Fruit fly (Drosophila melanogaster) whole organism, embryonic: ENCODE measurements around the gene CG31743.

Experiments
- CG10959 ChIP-seq: fragments of 200-800 bp; sonication (Bioruptor generic); IDR thresholded peaks from 2 replicates; pipeline ENCODE4 v1.3.6; 2022; ENCODE audit warnings: missing biosample characterization, missing genetic modification characterization
- CG11456 ChIP-seq: fragments of 200-800 bp; sonication (Bioruptor generic); IDR thresholded peaks from 3 replicates; pipeline ENCODE4 v1.3.6; 2022; ENCODE audit warnings: missing biosample characterization, missing genetic modification characterization
- CG12071 ChIP-seq: fragments of 200-800 bp; sonication (Bioruptor generic); optimal IDR thresholded peaks from 3 replicates; lab custom pipeline; 2018; ENCODE audit warnings: missing biosample characterization, mild to moderate bottlenecking, missing genetic modification characterization
- CG12299 ChIP-seq: fragments of 200-800 bp; sonication (Bioruptor generic); optimal IDR thresholded peaks from 2 replicates; lab custom pipeline; 2018; ENCODE audit warnings: missing biosample characterization, mild to moderate bottlenecking, missing genetic modification characterization
- CG12942 ChIP-seq: fragments of 200-800 bp; sonication (Bioruptor generic); optimal IDR thresholded peaks from 3 replicates; lab custom pipeline; 2016; ENCODE audit warnings: missing biosample characterization, missing genetic modification characterization
- CG13123 ChIP-seq: fragments of 200-800 bp; sonication (Bioruptor generic); optimal IDR thresholded peaks from 2 replicates; lab custom pipeline; 2016; ENCODE audit warnings: missing biosample characterization, missing genetic modification characterization
- CG15073 ChIP-seq: fragments of 200-800 bp; sonication (Bioruptor generic); optimal IDR thresholded peaks from 2 replicates; lab custom pipeline; 2016; ENCODE audit warnings: missing biosample characterization, missing genetic modification characterization
- CG16813 ChIP-seq: fragments of 200-800 bp; sonication (Bioruptor generic); IDR thresholded peaks from 3 replicates; pipeline ENCODE4 v1.3.6; 2022; ENCODE audit warnings: missing biosample characterization, missing genetic modification characterization; ENCODE audit not compliant: partially characterized antibody
- CG16815 ChIP-seq: fragments of 200-800 bp; sonication (Bioruptor generic); optimal IDR thresholded peaks from 3 replicates; lab custom pipeline; 2017; ENCODE audit warnings: missing biosample characterization, mild to moderate bottlenecking, missing genetic modification characterization
- CG2712 ChIP-seq: fragments of 200-800 bp; optimal IDR thresholded peaks from 3 replicates; lab custom pipeline; 2019; ENCODE audit warnings: missing biosample characterization, mild to moderate bottlenecking, missing genetic modification characterization, moderate library complexity
- CG30431 ChIP-seq: fragments of 200-800 bp; sonication (Bioruptor generic); optimal IDR thresholded peaks from 2 replicates; lab custom pipeline; 2017; ENCODE audit warnings: missing biosample characterization, missing genetic modification characterization
- CG31365 ChIP-seq: fragments of 200-800 bp; sonication (Bioruptor generic); optimal IDR thresholded peaks from 2 replicates; lab custom pipeline; 2018; ENCODE audit warnings: missing biosample characterization, mild to moderate bottlenecking, missing genetic modification characterization
- CG31441 ChIP-seq: fragments of 200-800 bp; sonication (Bioruptor generic); IDR thresholded peaks from 2 replicates; pipeline ENCODE4 v1.3.6; 2022; ENCODE audit warnings: missing biosample characterization, missing genetic modification characterization
- CG3407 ChIP-seq: fragments of 200-800 bp; sonication (Bioruptor generic); optimal IDR thresholded peaks from 2 replicates; lab custom pipeline; 2018; ENCODE audit warnings: missing biosample characterization, mild to moderate bottlenecking, missing genetic modification characterization
- CG5953 ChIP-seq: fragments of 200-800 bp; sonication (Bioruptor generic); IDR thresholded peaks from 2 replicates; pipeline ENCODE4 v1.3.6; 2022; ENCODE audit warnings: missing biosample characterization, missing genetic modification characterization
- CG6791 ChIP-seq: fragments of 200-800 bp; sonication (Bioruptor generic); IDR thresholded peaks from 3 replicates; pipeline ENCODE4 v1.3.6; 2022; ENCODE audit warnings: missing biosample characterization, missing genetic modification characterization; ENCODE audit not compliant: partially characterized antibody
- CG6813 ChIP-seq: fragments of 200-800 bp; sonication (Bioruptor generic); optimal IDR thresholded peaks from 2 replicates; lab custom pipeline; 2017; ENCODE audit warnings: missing biosample characterization, missing genetic modification characterization, mild to moderate bottlenecking, moderate library complexity, missing genetic modification reagents
- CG6854 ChIP-seq: fragments of 200-800 bp; sonication (Bioruptor generic); optimal IDR thresholded peaks from 3 replicates; lab custom pipeline; 2017; ENCODE audit warnings: missing biosample characterization, mild to moderate bottlenecking, missing genetic modification characterization
- CG7357 ChIP-seq: fragments of 200-800 bp; sonication (Bioruptor generic); IDR thresholded peaks from 3 replicates; pipeline ENCODE4 v1.3.6; 2022; ENCODE audit warnings: missing biosample characterization, missing genetic modification characterization
- CG7745 ChIP-seq: fragments of 200-800 bp; sonication (Bioruptor generic); optimal IDR thresholded peaks from 2 replicates; lab custom pipeline; 2018; ENCODE audit warnings: missing biosample characterization, mild to moderate bottlenecking, missing genetic modification characterization, moderate library complexity
- CG7839 ChIP-seq: fragments of 200-800 bp; sonication (Bioruptor generic); optimal IDR thresholded peaks from 3 replicates; lab custom pipeline; 2018; ENCODE audit warnings: missing biosample characterization, mild to moderate bottlenecking, missing genetic modification characterization, moderate library complexity
- CG7963 ChIP-seq: fragments of 200-800 bp; sonication (Bioruptor generic); IDR thresholded peaks from 3 replicates; pipeline ENCODE4 v1.3.6; 2022; ENCODE audit warnings: missing biosample characterization, missing genetic modification characterization; ENCODE audit not compliant: partially characterized antibody
- CG7987 ChIP-seq: fragments of 200-800 bp; sonication (Bioruptor generic); optimal IDR thresholded peaks from 2 replicates; lab custom pipeline; 2018; ENCODE audit warnings: missing biosample characterization, mild to moderate bottlenecking, missing genetic modification characterization, moderate library complexity
- CG9727 ChIP-seq: fragments of 200-800 bp; sonication (Bioruptor generic); optimal IDR thresholded peaks from 3 replicates; lab custom pipeline; 2017; ENCODE audit warnings: missing biosample characterization, mild to moderate bottlenecking, missing genetic modification characterization
- CG9876 ChIP-seq: fragments of 200-800 bp; sonication (Bioruptor generic); optimal IDR thresholded peaks from 2 replicates; lab custom pipeline; 2016; ENCODE audit warnings: missing biosample characterization, missing genetic modification characterization
- Dad ChIP-seq: fragments of 200-800 bp; sonication (Bioruptor generic); optimal IDR thresholded peaks from 3 replicates; lab custom pipeline; 2016; ENCODE audit warnings: missing biosample characterization, missing genetic modification characterization
- Dp ChIP-seq: fragments of 200-800 bp; sonication (Bioruptor generic); optimal IDR thresholded peaks from 2 replicates; lab custom pipeline; 2018; ENCODE audit warnings: missing biosample characterization, mild to moderate bottlenecking, missing genetic modification characterization, moderate library complexity
- Elba2 ChIP-seq: fragments of 200-800 bp; sonication (Bioruptor generic); optimal IDR thresholded peaks from 3 replicates; lab custom pipeline; 2016; ENCODE audit warnings: missing biosample characterization, missing genetic modification characterization
- Ets65A ChIP-seq: fragments of 200-800 bp; sonication (Bioruptor generic); peaks from one replicate; lab custom pipeline; 2016; ENCODE audit warnings: missing biosample characterization, missing genetic modification characterization
- HLHmδ ChIP-seq: fragments of 200-800 bp; sonication (Bioruptor generic); optimal IDR thresholded peaks from 2 replicates; lab custom pipeline; 2018; ENCODE audit warnings: missing biosample characterization, mild to moderate bottlenecking, missing genetic modification characterization, moderate library complexity
- Hr3 ChIP-seq: fragments of 200-800 bp; sonication (Bioruptor generic); optimal IDR thresholded peaks from 3 replicates; lab custom pipeline; 2016; ENCODE audit warnings: missing biosample characterization, missing genetic modification characterization
- Hsf ChIP-seq: fragments of 200-800 bp; sonication (Bioruptor generic); optimal IDR thresholded peaks from 3 replicates; lab custom pipeline; 2016; ENCODE audit warnings: missing biosample characterization, missing genetic modification characterization
- Max ChIP-seq: fragments of 200-800 bp; sonication (Bioruptor generic); optimal IDR thresholded peaks from 2 replicates; lab custom pipeline; 2016; ENCODE audit warnings: missing biosample characterization, mild to moderate bottlenecking, missing genetic modification characterization
- NK7.1 ChIP-seq: fragments of 200-800 bp; sonication (Bioruptor generic); optimal IDR thresholded peaks from 3 replicates; lab custom pipeline; 2016; ENCODE audit warnings: missing biosample characterization, missing genetic modification characterization
- Oli ChIP-seq: fragments of 200-800 bp; sonication (Bioruptor generic); optimal IDR thresholded peaks from 2 replicates; lab custom pipeline; 2018; ENCODE audit warnings: missing biosample characterization, mild to moderate bottlenecking, missing genetic modification characterization, moderate library complexity
- Ptx1 ChIP-seq: fragments of 200-800 bp; sonication (Bioruptor generic); IDR thresholded peaks from 2 replicates; pipeline ENCODE4 v1.3.6; 2022; ENCODE audit warnings: missing biosample characterization, missing genetic modification characterization
- Rfx ChIP-seq: fragments of 200-800 bp; sonication (Bioruptor generic); IDR thresholded peaks from 2 replicates; pipeline ENCODE4 v1.3.6; 2022; ENCODE audit warnings: missing biosample characterization, missing genetic modification characterization
- TFAM ChIP-seq: fragments of 200-800 bp; sonication (Bioruptor generic); optimal IDR thresholded peaks from 2 replicates; lab custom pipeline; 2017; ENCODE audit warnings: missing biosample characterization, missing genetic modification characterization, inconsistent platforms
- az2 ChIP-seq: fragments of 200-800 bp; sonication (Bioruptor generic); optimal IDR thresholded peaks from 3 replicates; lab custom pipeline; 2016; ENCODE audit warnings: missing biosample characterization, missing genetic modification characterization
- cg ChIP-seq: fragments of 200-800 bp; sonication (Bioruptor generic); optimal IDR thresholded peaks from 3 replicates; lab custom pipeline; 2019; ENCODE audit warnings: missing biosample characterization, mild to moderate bottlenecking, missing genetic modification characterization, moderate library complexity
- cwo ChIP-seq: fragments of 200-800 bp; sonication (Bioruptor generic); optimal IDR thresholded peaks from 3 replicates; lab custom pipeline; 2017; ENCODE audit warnings: missing biosample characterization, missing genetic modification characterization, mild to moderate bottlenecking, moderate library complexity, missing genetic modification reagents
- danr ChIP-seq: fragments of 200-800 bp; sonication (Bioruptor generic); IDR thresholded peaks from 2 replicates; pipeline ENCODE4 v1.3.6; 2022; ENCODE audit warnings: missing biosample characterization, missing genetic modification characterization
- dpn ChIP-seq, 2 experiments: fragments of 200-800 bp; sonication (Bioruptor generic); optimal IDR thresholded peaks; 3 replicates each; lab custom pipeline; 2016; ENCODE audit warnings: missing biosample characterization in 2 of 2, missing genetic modification characterization in 2 of 2
- gfzf ChIP-seq: fragments of 200-800 bp; sonication (Bioruptor generic); optimal IDR thresholded peaks from 2 replicates; lab custom pipeline; 2016; ENCODE audit warnings: missing biosample characterization, mild to moderate bottlenecking, missing genetic modification characterization, moderate library complexity
- grau ChIP-seq: fragments of 200-800 bp; optimal IDR thresholded peaks from 3 replicates; lab custom pipeline; 2019; ENCODE audit warnings: missing biosample characterization, mild to moderate bottlenecking, missing genetic modification characterization, moderate library complexity
- insv ChIP-seq, 2 experiments: fragments of 200-800 bp; sonication (Bioruptor generic); optimal IDR thresholded peaks; 3 replicates each; lab custom pipeline; 2016 to 2018; ENCODE audit warnings: missing biosample characterization in 2 of 2, missing genetic modification characterization in 2 of 2
- kay ChIP-seq: fragments of 200-800 bp; sonication (Bioruptor generic); optimal IDR thresholded peaks from 2 replicates; lab custom pipeline; 2016; ENCODE audit warnings: missing biosample characterization, missing genetic modification characterization
- klu ChIP-seq: fragments of 200-800 bp; sonication (Bioruptor generic); IDR thresholded peaks from 2 replicates; pipeline ENCODE4 v1.3.6; 2022; ENCODE audit warnings: missing biosample characterization, missing genetic modification characterization
- nerfin-2 ChIP-seq: fragments of 200-800 bp; sonication (Bioruptor generic); IDR thresholded peaks from 2 replicates; pipeline ENCODE4 v1.3.6; 2022; ENCODE audit warnings: missing biosample characterization, missing genetic modification characterization; ENCODE audit not compliant: partially characterized antibody
- pho ChIP-seq: fragments of 200-800 bp; sonication (Bioruptor generic); optimal IDR thresholded peaks from 2 replicates; lab custom pipeline; 2016; ENCODE audit warnings: missing biosample characterization, missing genetic modification characterization
- seq ChIP-seq: fragments of 200-800 bp; sonication (Bioruptor generic); IDR thresholded peaks from 2 replicates; pipeline ENCODE4 v1.3.6; 2022; ENCODE audit warnings: missing biosample characterization, missing genetic modification characterization
- stc ChIP-seq: fragments of 200-800 bp; sonication (Bioruptor generic); IDR thresholded peaks from 2 replicates; pipeline ENCODE4 v1.3.6; 2022; ENCODE audit warnings: missing biosample characterization, missing genetic modification characterization

The CG31743 gene

DNA sequence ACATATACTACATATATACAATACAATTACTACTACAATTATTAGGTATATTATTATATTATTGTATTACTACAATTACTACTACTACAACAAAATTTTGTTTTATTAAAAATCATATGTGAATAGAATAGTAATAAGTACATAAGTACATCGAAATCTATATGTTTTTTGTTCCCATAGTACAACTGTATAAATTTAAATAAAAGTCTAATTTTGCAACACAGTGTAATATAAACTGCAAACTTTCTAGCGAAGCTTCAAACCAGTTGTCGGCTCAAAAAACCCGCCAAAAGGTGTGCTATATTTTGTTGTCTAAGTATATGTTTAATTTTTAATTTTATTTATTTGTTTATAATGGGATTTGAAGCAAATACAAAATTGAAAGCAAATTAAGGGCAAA is 19.8 kb upstream of the CG31743 start (continued):
- TF ChIP-seq danr, result no peak
- TF ChIP-seq gfzf (GFP tag; lab: Kevin White, UChicago), result no peak
- no peak for TF ChIP-seq dpn (GFP tag; optimal IDR thresholded peaks at IDR 0.05; lab: Kevin White, UChicago)
- no peak for TF ChIP-seq CG7357 (GFP tag; lab: Robert Waterston, UW)
- TF ChIP-seq Hsf (GFP tag; lab: Kevin White, UChicago), result no peak
- no peak for TF ChIP-seq az2 (GFP tag; lab: Kevin White, UChicago)
- no peak for TF ChIP-seq CG3407 (GFP tag; lab: Kevin White, UChicago)
- no peak for TF ChIP-seq CG16813 (GFP tag; lab: Robert Waterston, UW)
- no peak for TF ChIP-seq seq (GFP tag; lab: Robert Waterston, UW)
- TF ChIP-seq CG7963 (GFP tag; lab: Robert Waterston, UW), result no peak
- peak; percentile 34 for TF ChIP-seq grau (tag; lab: Kevin White, UChicago)
- TF ChIP-seq nerfin-2, result no peak
- TF ChIP-seq CG12071 (GFP tag; lab: Kevin White, UChicago), result no peak
- no peak for TF ChIP-seq CG9876
- TF ChIP-seq Rfx (GFP tag; lab: Robert Waterston, UW), result 0 out of 2 replicates have a peak, but pooled peaks have one; percentile 41
- no peak for TF ChIP-seq CG9727
- TF ChIP-seq CG12299 (tag; lab: Kevin White, UChicago), result no peak
- TF ChIP-seq pho (GFP tag; lab: Kevin White, UChicago), result no peak
- TF ChIP-seq Hr3 (GFP tag; lab: Kevin White, UChicago), result no peak
- no peak for TF ChIP-seq CG10959 (GFP tag; lab: Robert Waterston, UW)
- TF ChIP-seq TFAM (GFP tag; lab: Kevin White, UChicago), result no peak
- no peak for TF ChIP-seq CG30431 (GFP tag; lab: Kevin White, UChicago)
- TF ChIP-seq CG31441, result 0 out of 2 replicates have a peak, but pooled peaks have one; percentile 26
- peak; percentile 38 for TF ChIP-seq Ets65A (GFP tag; lab: Kevin White, UChicago)
- no peak for TF ChIP-seq NK7.1 (GFP tag; lab: Kevin White, UChicago)
- no peak for TF ChIP-seq Ptx1
- no peak for TF ChIP-seq klu (GFP tag; lab: Robert Waterston, UW)
- no peak for TF ChIP-seq stc (GFP tag; lab: Robert Waterston, UW)
- TF ChIP-seq CG6854, result no peak
- no peak for TF ChIP-seq HLHmδ (GFP tag; lab: Kevin White, UChicago)
- TF ChIP-seq kay (GFP tag; lab: Kevin White, UChicago), result no peak
- no peak for TF ChIP-seq CG16815 (GFP tag; lab: Kevin White, UChicago)
- no peak for TF ChIP-seq Max
- TF ChIP-seq cwo, result no peak
- no peak for TF ChIP-seq CG31365 (tag; lab: Kevin White, UChicago)
- no peak for TF ChIP-seq Oli (tag; lab: Kevin White, UChicago)
- TF ChIP-seq CG15073 (GFP tag; lab: Kevin White, UChicago), result no peak
- TF ChIP-seq CG7745, result no peak
- TF ChIP-seq cg, result no peak
- no peak for TF ChIP-seq insv (GFP tag; optimal IDR thresholded peaks at IDR 0.05; lab: Kevin White, UChicago)
- TF ChIP-seq CG12942, result no peak
- peak; percentile 50 for TF ChIP-seq CG2712
- no peak for TF ChIP-seq CG6813 (GFP tag; lab: Kevin White, UChicago)
- peak; percentile 29 for TF ChIP-seq CG7839
- no peak for TF ChIP-seq CG13123
- TF ChIP-seq Elba2, result no peak
- no peak for TF ChIP-seq Dad (GFP tag; lab: Kevin White, UChicago)
- no peak for TF ChIP-seq Dp
- no peak for TF ChIP-seq CG7987 (GFP tag; lab: Kevin White, UChicago)
- no peak for TF ChIP-seq CG11456
- TF ChIP-seq CG6791 (GFP tag; lab: Robert Waterston, UW), result no peak
- no peak for TF ChIP-seq CG5953 (GFP tag; lab: Robert Waterston, UW)
